Worm (Caenorhabditis elegans): ENCODE measurements around the gene sago-1.

Gene sago-1

ce11 chrV:6336108-6336507 lies 32.5 kb downstream of the sago-1 start, which contains the start of gene T28C12.6:
Gene T28C12.6, minus strand, starts transcription at chrV:6336119.
- TF ChIP-seq unc-62 (GFP tag; optimal IDR thresholded peaks at IDR 0.05): no peak

- no peak for TF ChIP-seq unc-62 (GFP tag; optimal IDR thresholded peaks at IDR 0.05)
Observed at ce11 chrV:6341078-6341638, 37.6 kb downstream of the sago-1 start.

DNA sequence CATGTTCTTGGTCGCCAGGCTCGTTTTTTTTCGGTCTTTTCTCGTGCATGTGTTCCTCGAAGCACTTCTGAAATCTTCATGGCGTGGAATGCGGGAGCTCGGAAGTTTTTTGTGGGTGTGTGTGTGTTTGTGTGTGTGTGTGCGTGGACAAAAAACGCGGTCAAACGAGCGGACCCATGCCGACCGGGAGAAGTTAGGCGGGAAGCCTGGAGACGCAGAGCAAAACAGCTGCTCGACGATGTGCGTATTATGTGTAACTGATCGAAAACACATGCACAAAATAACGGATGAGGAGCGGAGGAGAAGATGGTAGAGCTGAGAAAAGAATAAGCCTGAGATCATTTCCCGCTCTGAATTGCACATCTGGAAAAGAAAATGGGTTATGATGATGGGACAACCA lies 38.9 kb downstream of the sago-1 start:
- TF ChIP-seq unc-62 (GFP tag; optimal IDR thresholded peaks at IDR 0.05): no peak

DNA sequence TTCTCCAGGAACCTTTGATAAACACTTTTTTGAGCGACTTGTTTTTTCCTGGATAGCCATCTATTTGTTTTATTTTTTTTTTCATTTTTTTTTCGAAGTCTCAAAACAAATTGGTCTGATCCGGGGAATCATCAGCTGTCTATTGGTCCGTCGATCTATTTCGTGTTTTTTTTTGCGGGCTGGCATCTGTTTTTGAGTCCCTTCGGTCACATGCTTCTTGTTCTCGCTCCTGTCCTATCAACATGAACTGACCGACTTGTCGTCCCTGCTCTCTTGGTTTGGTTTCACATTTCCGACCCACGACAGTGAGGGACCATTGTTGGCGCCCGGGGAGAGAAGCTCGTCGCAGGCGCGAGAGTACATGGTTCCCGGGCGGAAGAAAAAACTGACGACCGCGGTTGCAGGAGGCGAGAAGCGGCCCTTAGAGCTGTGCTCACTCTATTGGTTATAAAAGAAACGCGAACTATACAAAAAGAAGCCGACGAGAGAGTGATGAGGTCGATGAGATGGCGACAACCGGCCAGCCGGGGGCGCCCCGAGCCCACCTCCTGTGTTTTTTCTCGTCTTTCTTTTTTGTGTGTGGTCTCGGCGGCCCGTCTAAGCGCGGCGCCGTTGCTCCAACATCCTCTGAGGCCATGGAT lies 41.1 kb downstream of the sago-1 start:
- no peak for TF ChIP-seq unc-62 (GFP tag; optimal IDR thresholded peaks at IDR 0.05)

ce11 chrV:6346043-6346618 lies 42.6 kb downstream of the sago-1 start:
- no peak for TF ChIP-seq unc-62 (GFP tag; optimal IDR thresholded peaks at IDR 0.05)

- no peak for TF ChIP-seq unc-62 (GFP tag; optimal IDR thresholded peaks at IDR 0.05)
Observed at ce11 chrV:6346906-6347305, 43.3 kb downstream of the sago-1 start.

ce11 chrV:6348133-6348532 lies 44.6 kb downstream of the sago-1 start:
- no peak for TF ChIP-seq unc-62 (GFP tag; optimal IDR thresholded peaks at IDR 0.05)

DNA sequence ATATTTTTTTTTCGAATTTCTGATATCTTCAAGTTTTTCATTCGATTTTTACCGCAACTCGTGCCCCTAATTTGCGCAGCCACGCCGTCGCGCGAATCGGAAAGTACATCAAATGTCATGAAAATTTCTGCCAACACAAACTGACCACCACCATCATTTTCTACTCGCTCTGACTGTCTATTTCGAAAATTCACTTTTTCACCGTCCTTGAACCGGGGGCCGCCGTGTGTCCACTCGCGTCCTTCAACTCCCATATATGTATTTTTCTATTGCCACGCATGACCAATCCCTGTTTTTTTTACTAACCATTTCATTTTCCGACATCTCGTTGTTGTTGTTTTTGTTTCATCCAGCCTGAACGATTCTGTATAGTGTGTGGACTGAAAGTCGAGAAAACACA lies 46.0 kb downstream of the sago-1 start:
- no peak for TF ChIP-seq unc-62 (GFP tag; optimal IDR thresholded peaks at IDR 0.05)

- TF ChIP-seq unc-62 (GFP tag; optimal IDR thresholded peaks at IDR 0.05): no peak
Observed at ce11 chrV:6350109-6350508, 46.5 kb downstream of the sago-1 start.

DNA sequence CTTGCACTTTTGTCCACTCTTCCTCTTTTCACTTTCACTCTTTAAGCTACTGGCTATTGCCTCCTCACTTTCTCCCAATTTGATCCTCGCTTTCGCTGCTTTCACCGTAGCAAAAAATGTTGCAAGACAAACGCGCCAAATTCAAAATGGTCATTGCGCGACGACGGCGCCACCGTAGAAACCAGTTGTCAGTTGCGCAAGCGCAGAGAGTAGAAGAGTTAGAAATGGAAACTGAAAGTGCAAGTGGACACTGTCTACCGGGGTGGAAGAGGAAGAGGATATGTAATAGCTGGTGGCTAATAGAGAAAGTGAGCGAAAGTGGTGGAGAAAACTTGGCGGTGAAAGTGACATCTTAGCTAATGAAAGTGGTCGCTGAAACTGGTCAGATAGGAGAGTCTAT lies 47.6 kb downstream of the sago-1 start:
- TF ChIP-seq unc-62 (GFP tag; optimal IDR thresholded peaks at IDR 0.05): no peak

DNA sequence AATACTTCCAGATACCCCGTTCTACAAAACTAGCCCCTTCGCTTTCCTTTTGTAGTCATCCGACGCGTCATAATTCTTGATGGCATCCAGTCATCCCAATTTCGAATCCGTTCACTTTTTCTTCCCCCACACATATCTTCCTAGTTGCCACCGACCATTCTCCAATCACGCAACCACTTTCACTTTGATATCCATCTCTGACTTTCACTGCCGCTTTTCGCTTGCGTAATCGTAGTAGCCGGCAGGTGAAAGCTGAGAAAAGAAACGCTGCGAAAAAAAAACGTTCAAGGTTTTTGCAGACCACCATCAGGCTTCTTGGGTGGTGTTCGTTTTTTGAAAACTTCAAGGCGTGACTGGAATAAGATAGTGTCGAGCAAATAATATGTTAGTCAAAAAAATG lies 48.8 kb downstream of the sago-1 start:
- no peak for TF ChIP-seq unc-62 (GFP tag; optimal IDR thresholded peaks at IDR 0.05)

- TF ChIP-seq unc-62 (GFP tag; optimal IDR thresholded peaks at IDR 0.05): no peak
Observed at ce11 chrV:6353182-6353780, 49.7 kb downstream of the sago-1 start.

DNA sequence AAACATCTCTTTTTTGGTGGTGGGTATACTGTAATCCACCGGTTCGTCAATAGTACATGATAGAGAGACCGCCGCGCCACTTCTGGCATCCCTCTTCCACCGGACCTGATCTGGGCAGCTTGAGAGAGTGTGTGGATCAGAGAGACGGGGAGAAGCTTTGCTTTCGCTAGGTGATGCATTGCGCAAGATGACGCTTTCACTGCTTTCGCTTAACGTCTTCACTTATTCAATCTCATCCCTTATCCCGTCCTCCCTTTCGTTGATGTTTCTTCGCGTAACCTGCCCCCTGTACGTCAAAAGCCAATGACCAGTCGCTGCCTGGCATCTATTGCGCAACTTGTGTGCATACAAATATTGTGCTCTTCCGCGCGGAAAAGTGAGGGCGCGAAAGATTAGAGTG lies 50.6 kb downstream of the sago-1 start:
- TF ChIP-seq unc-62 (GFP tag; optimal IDR thresholded peaks at IDR 0.05): no peak

DNA sequence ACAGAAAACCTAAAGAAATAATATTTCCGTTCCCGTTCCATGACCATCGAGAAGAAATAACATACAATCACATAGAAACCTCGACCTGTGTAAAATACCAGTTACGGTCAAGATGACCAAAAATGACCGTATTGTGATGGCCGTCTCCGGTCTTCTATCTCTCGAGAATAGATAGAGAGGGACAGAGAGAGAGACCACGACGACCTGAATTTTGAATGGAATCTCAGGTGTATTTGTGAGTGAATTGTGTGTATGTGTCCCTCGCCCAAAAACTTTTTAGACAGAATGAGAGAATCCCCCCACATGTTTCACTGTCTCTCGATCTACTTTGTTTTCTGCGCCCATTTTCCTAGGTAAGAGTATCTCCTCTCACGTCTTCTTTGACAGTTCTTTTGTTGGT lies 51.2 kb downstream of the sago-1 start:
- no peak for TF ChIP-seq unc-62 (GFP tag; optimal IDR thresholded peaks at IDR 0.05)

DNA sequence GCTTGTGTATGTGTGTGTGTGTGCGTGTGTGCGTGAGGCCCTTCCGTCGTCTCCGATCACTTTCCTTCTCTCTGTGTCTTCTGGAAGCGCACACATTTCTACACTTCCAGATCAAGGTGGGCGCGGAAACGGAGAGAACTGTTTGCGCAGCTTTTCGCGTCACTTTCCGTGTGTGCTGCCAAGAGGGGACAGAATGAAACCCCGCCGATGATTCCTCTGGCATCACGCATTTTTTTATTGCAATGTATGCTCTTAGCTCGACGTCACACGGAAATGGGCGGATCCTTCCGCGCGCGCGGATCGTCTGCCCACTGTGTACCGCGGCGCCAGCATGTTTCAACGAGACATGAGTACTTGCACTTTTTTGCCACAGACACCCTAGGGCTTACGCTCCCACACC lies 51.8 kb downstream of the sago-1 start:
- TF ChIP-seq unc-62 (GFP tag; optimal IDR thresholded peaks at IDR 0.05): no peak

- TF ChIP-seq unc-62 (GFP tag; optimal IDR thresholded peaks at IDR 0.05): no peak
Observed at ce11 chrV:6355975-6356441, 52.4 kb downstream of the sago-1 start, which contains the start of gene bcl-11. Gene bcl-11, plus strand, starts transcription at chrV:6356025.

ce11 chrV:6357236-6357635 lies 53.7 kb downstream of the sago-1 start:
- TF ChIP-seq unc-62 (GFP tag; optimal IDR thresholded peaks at IDR 0.05): no peak

All from whole organism, dauer.